Fruit fly (Drosophila melanogaster) whole organism, embryonic: Measurements from ENCODE around the gene CG15543.
A peak's percentile ranks its signal among the peaks of the same experiment; 100 is the strongest.

ENCODE experiments used
- Adf1 ChIP-seq: fragments of 200-800 bp; sonication (Bioruptor generic); IDR thresholded peaks from 2 replicates; pipeline ENCODE4 v1.3.6; 2022; ENCODE audit warnings: missing biosample characterization, missing genetic modification characterization
- B-H2 ChIP-seq: fragments of 200-800 bp; sonication (Bioruptor generic); optimal IDR thresholded peaks from 2 replicates; lab custom pipeline; 2018; ENCODE audit warnings: missing biosample characterization, mild to moderate bottlenecking, missing genetic modification characterization
- CG10543 ChIP-seq: fragments of 200-800 bp; sonication (Bioruptor generic); optimal IDR thresholded peaks from 3 replicates; lab custom pipeline; 2017; ENCODE audit warnings: missing biosample characterization, mild to moderate bottlenecking, missing genetic modification characterization, moderate library complexity
- CG13424 ChIP-seq: fragments of 200-800 bp; sonication (Bioruptor generic); optimal IDR thresholded peaks from 2 replicates; lab custom pipeline; 2019; ENCODE audit warnings: missing biosample characterization, mild to moderate bottlenecking, missing genetic modification characterization, moderate library complexity
- CG14014 ChIP-seq: fragments of 200-800 bp; sonication (Bioruptor generic); IDR thresholded peaks from 2 replicates; pipeline ENCODE4 v1.3.6; 2022; ENCODE audit warnings: missing biosample characterization, missing genetic modification characterization
- CG15479 ChIP-seq: fragments of 200-800 bp; sonication (Bioruptor generic); optimal IDR thresholded peaks from 3 replicates; lab custom pipeline; 2019; ENCODE audit warnings: missing biosample characterization, mild to moderate bottlenecking, missing genetic modification characterization, moderate library complexity
- CG15696 ChIP-seq: fragments of 200-800 bp; sonication (Bioruptor generic); optimal IDR thresholded peaks from 2 replicates; lab custom pipeline; 2019; ENCODE audit warnings: missing biosample characterization, mild to moderate bottlenecking, missing genetic modification characterization, moderate library complexity
- CG17568 ChIP-seq: fragments of 200-800 bp; sonication (Bioruptor generic); optimal IDR thresholded peaks from 2 replicates; lab custom pipeline; 2018; ENCODE audit warnings: missing biosample characterization, mild to moderate bottlenecking, missing genetic modification characterization, moderate library complexity
- CG18476 ChIP-seq: fragments of 200-800 bp; sonication (Bioruptor generic); optimal IDR thresholded peaks from 2 replicates; lab custom pipeline; 2016; ENCODE audit warnings: missing biosample characterization, mild to moderate bottlenecking, missing genetic modification characterization
- CG2889 ChIP-seq: fragments of 200-800 bp; sonication (Bioruptor generic); IDR thresholded peaks from 3 replicates; pipeline ENCODE4 v1.3.6; 2022; ENCODE audit warnings: missing biosample characterization, missing genetic modification characterization
- CG33557 ChIP-seq: fragments of 200-800 bp; sonication (Bioruptor generic); optimal IDR thresholded peaks from 2 replicates; lab custom pipeline; 2019; ENCODE audit warnings: missing biosample characterization, mild to moderate bottlenecking, missing genetic modification characterization, moderate library complexity
- CG4282 ChIP-seq: fragments of 200-800 bp; sonication (Bioruptor generic); optimal IDR thresholded peaks from 2 replicates; lab custom pipeline; 2016; ENCODE audit warnings: missing biosample characterization, missing genetic modification characterization
- CG4424 ChIP-seq: fragments of 200-800 bp; sonication (Bioruptor generic); optimal IDR thresholded peaks from 3 replicates; lab custom pipeline; 2016; ENCODE audit warnings: missing biosample characterization, missing genetic modification characterization
- CG6272 ChIP-seq: fragments of 200-800 bp; sonication (Bioruptor generic); IDR thresholded peaks from 2 replicates; pipeline ENCODE4 v1.3.6; 2022; ENCODE audit warnings: missing biosample characterization, missing genetic modification characterization
- CG6689 ChIP-seq: fragments of 200-800 bp; sonication (Bioruptor generic); IDR thresholded peaks from 2 replicates; pipeline ENCODE4 v1.3.6; 2022; ENCODE audit warnings: missing biosample characterization, missing genetic modification characterization
- CG7271 ChIP-seq: fragments of 200-800 bp; sonication (Bioruptor generic); optimal IDR thresholded peaks from 2 replicates; lab custom pipeline; 2018; ENCODE audit warnings: missing biosample characterization, mild to moderate bottlenecking, missing genetic modification characterization, moderate library complexity
- CG7357 ChIP-seq: fragments of 200-800 bp; sonication (Bioruptor generic); IDR thresholded peaks from 3 replicates; pipeline ENCODE4 v1.3.6; 2022; ENCODE audit warnings: missing biosample characterization, missing genetic modification characterization
- Camta ChIP-seq: fragments of 200-800 bp; sonication (Bioruptor generic); optimal IDR thresholded peaks from 2 replicates; lab custom pipeline; 2016; ENCODE audit warnings: missing biosample characterization, missing genetic modification characterization
- Chrac-16 ChIP-seq: fragments of 200-800 bp; sonication (Bioruptor generic); optimal IDR thresholded peaks from 3 replicates; lab custom pipeline; 2016; ENCODE audit warnings: missing biosample characterization, missing genetic modification characterization
- D19B ChIP-seq: fragments of 200-800 bp; sonication (Bioruptor generic); optimal IDR thresholded peaks from 2 replicates; lab custom pipeline; 2017; ENCODE audit warnings: missing biosample characterization, mild to moderate bottlenecking, missing genetic modification characterization
- Dref ChIP-seq: fragments of 200-800 bp; sonication (Bioruptor generic); IDR thresholded peaks from 2 replicates; pipeline ENCODE4 v1.3.6; 2022; ENCODE audit warnings: missing biosample characterization, missing genetic modification characterization
- Kr ChIP-seq: fragments of 200-800 bp; sonication (Bioruptor generic); optimal IDR thresholded peaks from 2 replicates; lab custom pipeline; 2017; ENCODE audit warnings: missing biosample characterization, mild to moderate bottlenecking, missing genetic modification characterization
- Mad ChIP-seq: fragments of 200-800 bp; sonication (Bioruptor generic); optimal IDR thresholded peaks from 2 replicates; lab custom pipeline; 2016; ENCODE audit warnings: missing biosample characterization, missing genetic modification characterization
- Mes4 ChIP-seq: fragments of 200-800 bp; sonication (Bioruptor generic); optimal IDR thresholded peaks from 2 replicates; lab custom pipeline; 2016; ENCODE audit warnings: missing biosample characterization, missing genetic modification characterization
- Myb ChIP-seq: fragments of 200-800 bp; sonication (Bioruptor generic); optimal IDR thresholded peaks from 2 replicates; lab custom pipeline; 2016; ENCODE audit warnings: missing biosample characterization, missing genetic modification characterization
- Opbp ChIP-seq: fragments of 200-800 bp; sonication (Bioruptor generic); IDR thresholded peaks from 3 replicates; pipeline ENCODE4 v1.3.6; 2022; ENCODE audit warnings: missing biosample characterization, missing genetic modification characterization; ENCODE audit not compliant: partially characterized antibody
- ash1 ChIP-seq: fragments of 200-800 bp; sonication (Bioruptor generic); optimal IDR thresholded peaks from 2 replicates; lab custom pipeline; 2018; ENCODE audit warnings: missing biosample characterization, mild to moderate bottlenecking, missing genetic modification characterization
- bowl ChIP-seq: fragments of 200-800 bp; sonication (Bioruptor generic); IDR thresholded peaks from 2 replicates; pipeline ENCODE4 v1.3.6; 2022; ENCODE audit warnings: missing biosample characterization, missing genetic modification characterization
- ci ChIP-seq: fragments of 200-800 bp; sonication (Bioruptor generic); IDR thresholded peaks from 3 replicates; pipeline ENCODE4 v1.3.6; 2022; ENCODE audit warnings: missing biosample characterization, missing genetic modification characterization
- dysf ChIP-seq: fragments of 200-800 bp; sonication (Bioruptor generic); IDR thresholded peaks from 3 replicates; pipeline ENCODE4 v1.3.6; 2022; ENCODE audit warnings: missing biosample characterization, missing genetic modification characterization
- exex ChIP-seq: fragments of 200-800 bp; sonication (Bioruptor generic); optimal IDR thresholded peaks from 4 replicates; lab custom pipeline; 2018; ENCODE audit warnings: missing biosample characterization, mild to moderate bottlenecking, missing genetic modification characterization, moderate library complexity
- gsb-n ChIP-seq: fragments of 200-800 bp; sonication (Bioruptor generic); optimal IDR thresholded peaks from 3 replicates; lab custom pipeline; 2018; ENCODE audit warnings: missing biosample characterization, mild to moderate bottlenecking, missing genetic modification characterization
- hkb ChIP-seq, 2 experiments: fragments of 200-800 bp in 1 of 2; fragments of >200 bp in 1 of 2; sonication (Bioruptor generic) in 1 of 2; IDR thresholded peaks in 1 of 2; optimal IDR thresholded peaks in 1 of 2; 2 replicates each; pipeline versions ENCODE4 v1.3.6 to Lab custom; 2017 to 2022; ENCODE audit warnings: missing biosample characterization in 1 of 2, missing genetic modification characterization in 1 of 2
- kah ChIP-seq: fragments of 200-800 bp; sonication (Bioruptor generic); optimal IDR thresholded peaks from 2 replicates; lab custom pipeline; 2018; ENCODE audit warnings: missing biosample characterization, mild to moderate bottlenecking, missing genetic modification characterization
- nmo ChIP-seq: fragments of 200-800 bp; sonication (Bioruptor generic); optimal IDR thresholded peaks from 2 replicates; lab custom pipeline; 2018; ENCODE audit warnings: missing biosample characterization, mild to moderate bottlenecking, missing genetic modification characterization, moderate library complexity
- pros ChIP-seq: fragments of 200-800 bp; sonication (Bioruptor generic); optimal IDR thresholded peaks from 3 replicates; lab custom pipeline; 2019; ENCODE audit warnings: missing biosample characterization, mild to moderate bottlenecking, missing genetic modification characterization, moderate library complexity
- scrt ChIP-seq: fragments of 200-800 bp; sonication (Bioruptor generic); optimal IDR thresholded peaks from 2 replicates; lab custom pipeline; 2018; ENCODE audit warnings: missing biosample characterization, mild to moderate bottlenecking, missing genetic modification characterization, moderate library complexity
- seq ChIP-seq: fragments of 200-800 bp; sonication (Bioruptor generic); IDR thresholded peaks from 2 replicates; pipeline ENCODE4 v1.3.6; 2022; ENCODE audit warnings: missing biosample characterization, missing genetic modification characterization
- sim ChIP-seq: fragments of 200-800 bp; sonication (Bioruptor generic); IDR thresholded peaks from 2 replicates; pipeline ENCODE4 v1.3.6; 2022; ENCODE audit warnings: missing biosample characterization, missing genetic modification characterization
- so ChIP-seq: fragments of 200-800 bp; sonication (Bioruptor generic); IDR thresholded peaks from 3 replicates; pipeline ENCODE4 v1.3.6; 2022; ENCODE audit warnings: missing biosample characterization, missing genetic modification characterization
- tll ChIP-seq, 2 experiments: fragments of 200-800 bp in 1 of 2; fragments of >200 bp in 1 of 2; sonication (Bioruptor generic) in 1 of 2; optimal IDR thresholded peaks; 2 replicates each; lab custom pipeline; 2017 to 2019; ENCODE audit warnings: missing biosample characterization in 2 of 2, missing genetic modification characterization in 2 of 2, mild to moderate bottlenecking in 1 of 2, moderate library complexity in 1 of 2
- trh ChIP-seq: fragments of 200-800 bp; sonication (Bioruptor generic); optimal IDR thresholded peaks from 2 replicates; lab custom pipeline; 2016; ENCODE audit warnings: missing biosample characterization, missing genetic modification characterization
- twi ChIP-seq: fragments of 200-800 bp; optimal IDR thresholded peaks from 2 replicates; lab custom pipeline; 2019; ENCODE audit warnings: missing biosample characterization, mild to moderate bottlenecking, missing genetic modification characterization, moderate library complexity
- vvl ChIP-seq: fragments of 200-800 bp; sonication (Bioruptor generic); IDR thresholded peaks from 2 replicates; pipeline ENCODE4 v1.3.6; 2022; ENCODE audit warnings: missing biosample characterization, missing genetic modification characterization
- z ChIP-seq: fragments of 200-800 bp; sonication (Bioruptor generic); IDR thresholded peaks from 3 replicates; pipeline ENCODE4 v1.3.6; 2022; ENCODE audit warnings: missing biosample characterization, missing genetic modification characterization
- zen2 ChIP-seq: fragments of 200-800 bp; sonication (Bioruptor generic); IDR thresholded peaks from 3 replicates; pipeline ENCODE4 v1.3.6; 2022; ENCODE audit warnings: missing biosample characterization, missing genetic modification characterization; ENCODE audit not compliant: partially characterized antibody
- zfh2 ChIP-seq: fragments of 200-800 bp; sonication (Bioruptor generic); optimal IDR thresholded peaks from 2 replicates; lab custom pipeline; 2016; ENCODE audit warnings: missing biosample characterization, missing genetic modification characterization

The CG15543 gene

DNA sequence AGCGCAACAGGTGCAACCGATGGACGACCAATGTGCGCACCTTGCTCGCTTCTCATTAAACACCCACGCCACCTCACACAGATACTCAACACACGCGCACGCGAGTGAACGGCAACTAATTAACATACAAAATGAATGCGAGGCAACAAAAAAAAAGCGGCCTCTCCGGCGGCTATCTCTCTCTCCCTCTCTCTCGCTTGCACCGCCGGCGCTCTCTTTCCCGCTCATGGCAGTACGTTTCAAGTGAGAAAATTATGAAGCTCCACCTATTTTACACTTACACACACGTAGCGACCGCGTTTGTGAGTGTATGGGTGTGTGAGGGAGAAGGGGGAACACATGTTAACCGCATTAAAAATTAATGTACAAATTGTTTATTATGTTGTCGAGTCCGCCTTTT lies 21.4 kb downstream of the CG15543 start (continued):
- TF ChIP-seq CG4282 (GFP tag; lab: Kevin White, UChicago) (no peak), z (GFP tag; lab: Robert Waterston, UW) (0 out of 3 replicates have a peak, but pooled peaks have one; percentile 5), Mad (GFP tag; lab: Kevin White, UChicago) (no peak), bowl (GFP tag; lab: Robert Waterston, UW) (no peak), hkb (optimal IDR thresholded peaks at IDR 0.05; lab: Kevin White, UChicago) (no peak), hkb (GFP tag; IDR thresholded peaks at IDR 0.05; lab: Robert Waterston, UW) (no peak), Opbp (GFP tag; lab: Robert Waterston, UW) (peak; percentile 33; the same call in 1 of the 3 replicates), CG15479 (peak; percentile 52), nmo (peak; percentile 42), kah (GFP tag; lab: Kevin White, UChicago) (peak; percentile 37), seq (GFP tag; lab: Robert Waterston, UW) (peak; percentile 27; the same call in 1 of the 2 replicates), tll (GFP tag; optimal IDR thresholded peaks at IDR 0.05; lab: Kevin White, UChicago) (peak in 1 of 2 experiments; percentile 44), CG15696 (tag; lab: Kevin White, UChicago) (no peak), CG7357 (GFP tag; lab: Robert Waterston, UW) (no peak), ci (GFP tag; lab: Robert Waterston, UW) (0 out of 3 replicates have a peak, but pooled peaks have one; percentile 32), dysf (GFP tag; lab: Robert Waterston, UW) (no peak), Adf1 (GFP tag; lab: Robert Waterston, UW) (peak; percentile 29; the same call in 1 of the 2 replicates), CG17568 (no peak)

DNA sequence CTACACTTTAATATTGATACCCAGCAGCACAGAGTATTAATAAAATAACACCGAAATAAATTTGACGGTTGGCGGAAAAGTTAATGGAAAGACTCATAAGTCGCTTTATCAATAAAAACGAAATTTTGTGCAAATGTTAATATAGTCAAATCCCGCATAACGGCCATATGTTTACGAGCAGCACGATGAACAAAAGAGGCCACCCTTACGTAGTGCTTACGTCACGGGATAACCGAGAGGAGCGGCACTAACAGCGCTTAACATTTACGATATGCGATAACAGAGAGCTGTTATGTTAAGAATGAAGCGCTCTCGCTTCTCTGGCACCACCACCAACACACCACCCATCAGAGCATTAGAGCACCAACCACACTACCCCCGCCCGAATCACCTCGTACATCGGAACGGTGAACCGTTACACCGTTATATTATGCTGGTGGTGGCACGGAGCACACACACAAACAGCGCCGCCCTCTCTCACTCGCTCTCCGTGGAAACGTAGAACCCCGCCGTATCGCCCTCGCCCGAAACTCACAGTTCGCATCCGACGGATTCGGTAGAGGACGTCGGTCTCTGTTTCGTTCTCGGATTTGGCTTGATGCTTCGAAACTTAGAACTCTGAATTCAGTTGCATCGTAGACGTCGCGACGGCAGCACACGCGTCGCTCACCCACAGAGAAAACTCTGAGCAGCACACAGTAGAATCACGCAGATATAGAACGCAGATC lies 22.8 kb downstream of the CG15543 start, which contains the start of gene zfh1:
TSS of gene zfh1 (plus strand) at position 621 of the 728 bp plus-strand sequence.
- TF ChIP-seq Mes4, result peak; percentile 19
- peak; percentile 28 for TF ChIP-seq CG15479
- TF ChIP-seq CG6689 (GFP tag; lab: Robert Waterston, UW), result no peak
- no peak for TF ChIP-seq CG33557 (GFP tag; lab: Kevin White, UChicago)
- TF ChIP-seq vvl (GFP tag; lab: Robert Waterston, UW), result no peak; the same call in 1 of the 2 replicates
- TF ChIP-seq CG14014 (GFP tag; lab: Robert Waterston, UW), result no peak
- TF ChIP-seq CG2889 (GFP tag; lab: Robert Waterston, UW), result no peak
- no peak for TF ChIP-seq B-H2 (GFP tag; lab: Kevin White, UChicago)
- no peak for TF ChIP-seq Chrac-16 (GFP tag; lab: Kevin White, UChicago)
- no peak for TF ChIP-seq z (GFP tag; lab: Robert Waterston, UW)
- no peak for TF ChIP-seq Myb (GFP tag; lab: Kevin White, UChicago)
- peak; percentile 7 for TF ChIP-seq scrt (GFP tag; lab: Kevin White, UChicago)
- no peak for TF ChIP-seq CG18476 (GFP tag; lab: Kevin White, UChicago)
- TF ChIP-seq D19B (GFP tag; lab: Kevin White, UChicago), result no peak
- TF ChIP-seq trh (GFP tag; lab: Kevin White, UChicago), result no peak
- TF ChIP-seq pros (GFP tag; lab: Kevin White, UChicago), result peak; percentile 68
- peak; percentile 57; the same call in 2 of the 3 replicates for TF ChIP-seq ci (GFP tag; lab: Robert Waterston, UW)
- TF ChIP-seq zfh2 (GFP tag; lab: Kevin White, UChicago), result no peak
- TF ChIP-seq zen2 (GFP tag; lab: Robert Waterston, UW), result peak; percentile 62; the same call in 2 of the 3 replicates
- no peak for TF ChIP-seq Dref
- no peak for TF ChIP-seq Kr (GFP tag; lab: Kevin White, UChicago)
- TF ChIP-seq exex (tag; lab: Kevin White, UChicago), result no peak
- TF ChIP-seq sim (GFP tag; lab: Robert Waterston, UW), result no peak
- no peak for TF ChIP-seq Camta (GFP tag; lab: Kevin White, UChicago)
- no peak for TF ChIP-seq CG4424 (GFP tag; lab: Kevin White, UChicago)
- TF ChIP-seq CG6272 (GFP tag; lab: Robert Waterston, UW), result no peak
- 0 out of 3 replicates have a peak, but pooled peaks have one; percentile 31 for TF ChIP-seq so
- TF ChIP-seq CG7271 (tag; lab: Kevin White, UChicago), result no peak
- TF ChIP-seq CG10543 (GFP tag; lab: Kevin White, UChicago), result peak; percentile 2
- no peak for TF ChIP-seq CG13424 (tag; lab: Kevin White, UChicago)
- TF ChIP-seq gsb-n (tag; lab: Kevin White, UChicago), result peak; percentile 6
- no peak for TF ChIP-seq twi
- TF ChIP-seq ash1, result peak; percentile 38
